Worm (Caenorhabditis elegans): ENCODE measurements around the gene Y54G2A.41.

Y54G2A.41 gene

ce11 chrIV:2709590-2710201, 42.0 kb upstream of the Y54G2A.41 start (continued):
- no peak for TF ChIP-seq zip-2 (tag; optimal IDR thresholded peaks at IDR 0.05)
- peak; percentile 80 for TF ChIP-seq T20F7.1 (GFP tag; optimal IDR thresholded peaks at IDR 0.05)
- peak; percentile 27 for TF ChIP-seq hlh-30 (tag; optimal IDR thresholded peaks at IDR 0.05; ENCODE audit: insufficient read depth)
- TF ChIP-seq Y5F2A.4 (GFP tag; optimal IDR thresholded peaks at IDR 0.05): no peak

ce11 chrIV:2710203-2710935, 41.3 kb upstream of the Y54G2A.41 start, which contains the start of gene Y94H6A.10:
TSS of gene Y94H6A.10 (minus strand) at chrIV:2710666.
- no peak for TF ChIP-seq lir-3 (tag; optimal IDR thresholded peaks at IDR 0.05)
- peak in 1 of 2 experiments; percentile 72 for TF ChIP-seq unc-62 (GFP tag; optimal IDR thresholded peaks at IDR 0.05 in 1 of 2)
- TF ChIP-seq unc-62 (tag; optimal IDR thresholded peaks at IDR 0.05): no peak
- peak; percentile 44 for TF ChIP-seq lin-13 (GFP tag; optimal IDR thresholded peaks at IDR 0.05)
- TF ChIP-seq daf-16 (GFP tag; optimal IDR thresholded peaks at IDR 0.05): no peak
- TF ChIP-seq daf-16 (tag; optimal IDR thresholded peaks at IDR 0.05): peak; percentile 18
- TF ChIP-seq aha-1 (tag): peak; percentile 97
- peak; percentile 79 for TF ChIP-seq ama-1 (optimal IDR thresholded peaks at IDR 0.05)
- 0 out of 2 replicates have a peak, but pooled peaks have one; percentile 7 for TF ChIP-seq arid-1 (GFP tag; conservative IDR thresholded peaks at IDR 0.05)
- no peak for TF ChIP-seq lsy-2 (tag; optimal IDR thresholded peaks at IDR 0.05)
- TF ChIP-seq egl-43 (GFP tag; IDR thresholded peaks at IDR 0.05): 0 out of 2 replicates have a peak, but pooled peaks have one; percentile 26

ce11 chrIV:2711122-2711669, 40.5 kb upstream of the Y54G2A.41 start:
- TF ChIP-seq zfp-2 (tag; optimal IDR thresholded peaks at IDR 0.05) (no peak), nhr-10 (tag; optimal IDR thresholded peaks at IDR 0.05) (no peak), fkh-10 (GFP tag; optimal IDR thresholded peaks at IDR 0.05) (no peak), gei-8 (GFP tag; optimal IDR thresholded peaks at IDR 0.05) (no peak), nhr-76 (tag; optimal IDR thresholded peaks at IDR 0.05) (no peak), fos-1 (tag; optimal IDR thresholded peaks at IDR 0.05) (no peak), ctbp-1 (GFP tag; IDR thresholded peaks at IDR 0.05) (no peak), lir-3 (tag; optimal IDR thresholded peaks at IDR 0.05) (no peak), rbr-2 (tag; optimal IDR thresholded peaks at IDR 0.05) (no peak), nhr-48 (tag; optimal IDR thresholded peaks at IDR 0.05) (no peak), daf-16 (GFP tag; optimal IDR thresholded peaks at IDR 0.05) (no peak), daf-16 (tag; optimal IDR thresholded peaks at IDR 0.05) (peak; percentile 70), nhr-42 (GFP tag; IDR thresholded peaks at IDR 0.05) (no peak), lin-38 (GFP tag; IDR thresholded peaks at IDR 0.05) (peak; percentile 85), pha-4 (GFP tag; IDR thresholded peaks at IDR 0.05) (no peak; the same call in 1 of the 2 replicates), pha-4 (tag; optimal IDR thresholded peaks at IDR 0.05) (no peak), nhr-77 (tag; optimal IDR thresholded peaks at IDR 0.05) (peak; percentile 4), lsy-2 (tag; optimal IDR thresholded peaks at IDR 0.05) (peak in 1 of 2 experiments; percentile 40), set-16 (GFP tag; IDR thresholded peaks at IDR 0.05) (no peak), hmg-1.1 (GFP tag; IDR thresholded peaks at IDR 0.05) (no peak), snpc-4 (tag; optimal IDR thresholded peaks at IDR 0.05) (no peak), mes-2 (tag; optimal IDR thresholded peaks at IDR 0.05; ENCODE audit: poor library complexity, severe bottlenecking) (peak; percentile 40), Y105C5A.15 (GFP tag; IDR thresholded peaks at IDR 0.05) (no peak), ztf-7 (tag; optimal IDR thresholded peaks at IDR 0.05) (no peak), lin-39 (tag; optimal IDR thresholded peaks at IDR 0.05) (no peak), skn-1 (tag; optimal IDR thresholded peaks at IDR 0.05) (no peak), ceh-32 (tag; optimal IDR thresholded peaks at IDR 0.05; ENCODE audit: poor library complexity) (no peak), attf-4 (tag; optimal IDR thresholded peaks at IDR 0.05) (no peak), ceh-62 (tag; optimal IDR thresholded peaks at IDR 0.05) (no peak), madf-9 (GFP tag; conservative IDR thresholded peaks at IDR 0.05) (no peak), lim-7 (GFP tag; IDR thresholded peaks at IDR 0.05) (no peak), F44E2.7 (GFP tag; IDR thresholded peaks at IDR 0.05) (no peak), aha-1 (tag) (no peak), nhr-11 (tag; optimal IDR thresholded peaks at IDR 0.05) (no peak), T26A8.4 (GFP tag; IDR thresholded peaks at IDR 0.05) (0 out of 2 replicates have a peak, but pooled peaks have one; percentile 20), Y75B8A.6 (GFP tag; IDR thresholded peaks at IDR 0.05) (no peak), ZK546.5 (tag; optimal IDR thresholded peaks at IDR 0.05) (no peak)
